Worm (Caenorhabditis elegans) whole organism, late embryonic: ENCODE results near the gene cyb-2.1.
"Not testable (repeated sequence)": the region's sequence is repeated elsewhere in the genome, so short reads cannot be mapped to it uniquely, and the experiment has no call there.

Experiments
- F13H6.1 ChIP-seq: sonication (generic microtip); optimal IDR thresholded peaks from 2 replicates; lab custom pipeline; 2016; ENCODE audit warnings: missing genetic modification characterization, missing compliant biosample characterization
- K02D7.2 ChIP-seq: sonication (generic microtip); optimal IDR thresholded peaks from 2 replicates; lab custom pipeline; 2017; ENCODE audit warnings: mild to moderate bottlenecking, missing genetic modification characterization, missing compliant biosample characterization
- Y22D7AL.16 ChIP-seq: sonication (generic microtip); optimal IDR thresholded peaks from 2 replicates; lab custom pipeline; 2016; ENCODE audit warnings: missing genetic modification characterization, missing compliant biosample characterization
- ama-1 ChIP-seq: fragments of 150-350 bp; optimal IDR thresholded peaks from 2 replicates; lab custom pipeline; 2014
- ceh-14 ChIP-seq: sonication (generic microtip); optimal IDR thresholded peaks from 2 replicates; lab custom pipeline; 2016; ENCODE audit warnings: missing genotype, missing genetic modification characterization, missing compliant biosample characterization
- ceh-24 ChIP-seq: sonication (generic microtip); optimal IDR thresholded peaks from 2 replicates; lab custom pipeline; 2016; ENCODE audit warnings: mild to moderate bottlenecking, missing genetic modification characterization, missing compliant biosample characterization
- ceh-31 ChIP-seq: sonication (generic microtip); optimal IDR thresholded peaks from 2 replicates; lab custom pipeline; 2016; ENCODE audit warnings: missing genetic modification characterization, missing compliant biosample characterization
- ceh-34 ChIP-seq: sonication (generic microtip); optimal IDR thresholded peaks from 2 replicates; lab custom pipeline; 2016; ENCODE audit warnings: mild to moderate bottlenecking, missing genetic modification characterization, missing compliant biosample characterization
- ceh-45 ChIP-seq: fragments of 200-800 bp; sonication (Bioruptor generic); IDR thresholded peaks from 2 replicates; pipeline ENCODE4 v1.3.6; 2022; ENCODE audit warnings: missing genetic modification reagents, missing genetic modification characterization, missing compliant biosample characterization
- ceh-48 ChIP-seq: sonication (generic microtip); optimal IDR thresholded peaks from 2 replicates; lab custom pipeline; 2016; ENCODE audit warnings: missing genetic modification characterization, inconsistent platforms, missing compliant biosample characterization
- dmd-4 ChIP-seq: sonication (generic microtip); optimal IDR thresholded peaks from 2 replicates; lab custom pipeline; 2016; ENCODE audit warnings: borderline replicate concordance, missing genetic modification characterization, missing compliant biosample characterization
- dve-1 ChIP-seq: sonication (generic microtip); optimal IDR thresholded peaks from 2 replicates; lab custom pipeline; 2017; ENCODE audit warnings: antibody characterized with exemption, mild to moderate bottlenecking, missing genetic modification characterization, missing compliant biosample characterization
- elt-2 ChIP-seq: sonication (generic microtip); optimal IDR thresholded peaks from 2 replicates; lab custom pipeline; 2016; ENCODE audit warnings: missing genetic modification reagents, missing genetic modification characterization, missing compliant biosample characterization
- eyg-1 ChIP-seq: sonication (generic microtip); optimal IDR thresholded peaks from 2 replicates; lab custom pipeline; 2016; ENCODE audit warnings: missing genotype, missing genetic modification characterization, missing compliant biosample characterization
- fax-1 ChIP-seq: sonication (generic microtip); optimal IDR thresholded peaks from 2 replicates; lab custom pipeline; 2016; ENCODE audit warnings: missing genotype, missing genetic modification characterization, missing compliant biosample characterization
- fkh-6 ChIP-seq: sonication (generic microtip); optimal IDR thresholded peaks from 2 replicates; lab custom pipeline; 2016; ENCODE audit warnings: missing genetic modification characterization, missing compliant biosample characterization
- lim-6 ChIP-seq: sonication (generic microtip); optimal IDR thresholded peaks from 2 replicates; lab custom pipeline; 2016; ENCODE audit warnings: missing genetic modification characterization, missing compliant biosample characterization
- mec-3 ChIP-seq: sonication (generic microtip); optimal IDR thresholded peaks from 2 replicates; lab custom pipeline; 2016; ENCODE audit warnings: borderline replicate concordance, missing genetic modification characterization, missing compliant biosample characterization
- nhr-232 ChIP-seq: sonication (generic microtip); optimal IDR thresholded peaks from 2 replicates; lab custom pipeline; 2016; ENCODE audit warnings: missing genetic modification characterization, missing compliant biosample characterization
- pag-3 ChIP-seq: sonication (generic microtip); optimal IDR thresholded peaks from 2 replicates; lab custom pipeline; 2016; ENCODE audit warnings: missing compliant biosample characterization, missing genetic modification characterization, borderline replicate concordance
- pat-9 ChIP-seq: fragments of 200-800 bp; sonication (Bioruptor generic); optimal IDR thresholded peaks from 2 replicates; lab custom pipeline; 2018; ENCODE audit warnings: mild to moderate bottlenecking, missing genetic modification characterization, moderate library complexity, missing compliant biosample characterization
- pax-1 ChIP-seq: fragments of 150-350 bp; optimal IDR thresholded peaks from 2 replicates; lab custom pipeline; 2014; ENCODE audit warnings: missing biosample characterization, missing genetic modification characterization
- pha-2 ChIP-seq: sonication (generic microtip); optimal IDR thresholded peaks from 2 replicates; lab custom pipeline; 2017; ENCODE audit warnings: mild to moderate bottlenecking, missing genetic modification characterization, missing compliant biosample characterization
- pqm-1 ChIP-seq: sonication (generic microtip); optimal IDR thresholded peaks from 2 replicates; lab custom pipeline; 2016; ENCODE audit warnings: missing genetic modification characterization, missing compliant biosample characterization
- ref-2 ChIP-seq: sonication (generic microtip); optimal IDR thresholded peaks from 2 replicates; lab custom pipeline; 2016; ENCODE audit warnings: missing genetic modification characterization, missing compliant biosample characterization
- rnt-1 ChIP-seq: sonication (generic microtip); optimal IDR thresholded peaks from 2 replicates; lab custom pipeline; 2016; ENCODE audit warnings: missing genetic modification characterization, missing compliant biosample characterization
- sox-2 ChIP-seq: fragments of 200-800 bp; sonication (Bioruptor generic); IDR thresholded peaks from 2 replicates; pipeline ENCODE4 v1.3.6; 2022; ENCODE audit warnings: missing genetic modification reagents, missing genetic modification characterization, missing compliant biosample characterization
- sox-4 ChIP-seq: sonication (generic microtip); optimal IDR thresholded peaks from 2 replicates; lab custom pipeline; 2017; ENCODE audit warnings: mild to moderate bottlenecking, missing genetic modification characterization, inconsistent platforms, missing compliant biosample characterization
- tbx-2 ChIP-seq: sonication (generic microtip); optimal IDR thresholded peaks from 2 replicates; lab custom pipeline; 2016; ENCODE audit warnings: missing genetic modification characterization, missing compliant biosample characterization
- unc-3 ChIP-seq, 2 experiments: fragments of 200-800 bp in 1 of 2; sonication (Bioruptor generic) in 1 of 2; sonication (generic microtip) in 1 of 2; conservative IDR thresholded peaks in 1 of 2; optimal IDR thresholded peaks in 1 of 2; 2 replicates each; pipeline versions ENCODE4 v1.3.6 to Lab custom; 2016 to 2022; ENCODE audit warnings: missing compliant biosample characterization in 2 of 2, missing genetic modification characterization in 2 of 2, missing genetic modification reagents in 1 of 2
- unc-42 ChIP-seq: sonication (generic microtip); optimal IDR thresholded peaks from 2 replicates; lab custom pipeline; 2016; ENCODE audit warnings: missing genotype, missing genetic modification characterization, missing compliant biosample characterization
- unc-55 ChIP-seq: sonication (generic microtip); optimal IDR thresholded peaks from 2 replicates; lab custom pipeline; 2017; ENCODE audit warnings: missing biosample characterization, missing genetic modification reagents, missing genetic modification characterization
- zip-5 ChIP-seq: sonication (generic microtip); optimal IDR thresholded peaks from 2 replicates; lab custom pipeline; 2016; ENCODE audit warnings: missing genetic modification characterization, missing compliant biosample characterization

Gene cyb-2.1

ce11 chrIV:10950363-10951214 lies 35.2 kb upstream of the cyb-2.1 start:
- TF ChIP-seq rnt-1 (tag; lab: Kevin White, UChicago) (no peak), ama-1 (lab: Kevin White, UChicago) (no peak), ref-2 (no peak), nhr-232 (tag; lab: Kevin White, UChicago) (no peak), elt-2 (tag; lab: Kevin White, UChicago) (no peak), pat-9 (no peak), dve-1 (tag; lab: Kevin White, UChicago) (no peak), ceh-31 (tag; lab: Kevin White, UChicago) (no peak), mec-3 (no peak), Y22D7AL.16 (tag; lab: Kevin White, UChicago) (no peak), lim-6 (tag; lab: Kevin White, UChicago) (no peak), ceh-48 (tag; lab: Kevin White, UChicago) (no peak), fkh-6 (tag; lab: Kevin White, UChicago) (no peak), unc-3 (GFP tag; conservative IDR thresholded peaks at IDR 0.05; lab: Robert Waterston, UW) (no peak), unc-3 (tag; optimal IDR thresholded peaks at IDR 0.05; lab: Kevin White, UChicago) (no peak), sox-2 (GFP tag; lab: Robert Waterston, UW) (no peak), pha-2 (tag; lab: Kevin White, UChicago) (no peak), pqm-1 (tag; lab: Kevin White, UChicago) (no peak), eyg-1 (tag; lab: Kevin White, UChicago) (no peak), ceh-14 (no peak), fax-1 (tag; lab: Kevin White, UChicago) (no peak)

ce11 chrIV:10951997-10952396 lies 33.8 kb upstream of the cyb-2.1 start, which contains the start of gene Y69E1A.3:
Gene Y69E1A.3, plus strand, starts transcription at chrIV:10952297.
- no peak for TF ChIP-seq dmd-4 (tag; lab: Kevin White, UChicago)
- no peak for TF ChIP-seq ceh-48 (tag; lab: Kevin White, UChicago)
- TF ChIP-seq tbx-2 (tag; lab: Kevin White, UChicago): no peak
- no peak for TF ChIP-seq ceh-31 (tag; lab: Kevin White, UChicago)
- TF ChIP-seq dve-1 (tag; lab: Kevin White, UChicago): no peak
- TF ChIP-seq zip-5 (tag; lab: Kevin White, UChicago): no peak
- no peak for TF ChIP-seq ceh-34 (tag; lab: Kevin White, UChicago)
- no peak for TF ChIP-seq ceh-45
- no peak for TF ChIP-seq unc-42 (tag; lab: Kevin White, UChicago)
- TF ChIP-seq mec-3: no peak
- no peak for TF ChIP-seq K02D7.2
- TF ChIP-seq sox-4 (tag; lab: Kevin White, UChicago): no peak
- TF ChIP-seq eyg-1 (tag; lab: Kevin White, UChicago): no peak
- TF ChIP-seq pax-1 (tag; lab: Kevin White, UChicago): no peak
- no peak for TF ChIP-seq F13H6.1 (tag; lab: Kevin White, UChicago)

- TF ChIP-seq pag-3 (tag; lab: Kevin White, UChicago); unc-42 (tag; lab: Kevin White, UChicago); ceh-24: not testable (repeated sequence)
Measured at ce11 chrIV:10954955-10955354, 30.8 kb upstream of the cyb-2.1 start, which contains the start of gene Y69E1A.4. Gene Y69E1A.4, plus strand, starts transcription at chrIV:10955255.

- no peak for TF ChIP-seq ceh-24
- TF ChIP-seq tbx-2 (tag; lab: Kevin White, UChicago): peak; percentile 22
- peak; percentile 14 for TF ChIP-seq unc-55 (GFP tag; lab: Kevin White, UChicago)
Measured at ce11 chrIV:10957583-10958229, 28.1 kb upstream of the cyb-2.1 start, which contains the start of gene Y69E1A.5. Gene Y69E1A.5, minus strand, starts transcription at chrIV:10957655.
